Worm (Caenorhabditis elegans) whole organism, late embryonic: ENCODE data around the gene sqv-8.

Source experiments
- C38D4.7 ChIP-seq: fragments of 200-800 bp; sonication (Bioruptor generic); optimal IDR thresholded peaks from 2 replicates; lab custom pipeline; 2018; ENCODE audit warnings: mild to moderate bottlenecking, missing genetic modification characterization, moderate library complexity, missing compliant biosample characterization
- F13H6.1 ChIP-seq: sonication (generic microtip); optimal IDR thresholded peaks from 2 replicates; lab custom pipeline; 2016; ENCODE audit warnings: missing genetic modification characterization, missing compliant biosample characterization
- K02D7.2 ChIP-seq: sonication (generic microtip); optimal IDR thresholded peaks from 2 replicates; lab custom pipeline; 2017; ENCODE audit warnings: mild to moderate bottlenecking, missing genetic modification characterization, missing compliant biosample characterization
- Y22D7AL.16 ChIP-seq: sonication (generic microtip); optimal IDR thresholded peaks from 2 replicates; lab custom pipeline; 2016; ENCODE audit warnings: missing genetic modification characterization, missing compliant biosample characterization
- ceh-24 ChIP-seq: sonication (generic microtip); optimal IDR thresholded peaks from 2 replicates; lab custom pipeline; 2016; ENCODE audit warnings: mild to moderate bottlenecking, missing genetic modification characterization, missing compliant biosample characterization
- ceh-30 ChIP-seq: fragments of 150-350 bp; optimal IDR thresholded peaks from 2 replicates; lab custom pipeline; 2014; ENCODE audit warnings: missing biosample characterization, missing genetic modification characterization
- ceh-31 ChIP-seq: sonication (generic microtip); optimal IDR thresholded peaks from 2 replicates; lab custom pipeline; 2016; ENCODE audit warnings: missing genetic modification characterization, missing compliant biosample characterization
- ceh-6 ChIP-seq: fragments of 200-800 bp; sonication (Bioruptor generic); optimal IDR thresholded peaks from 2 replicates; lab custom pipeline; 2018; ENCODE audit warnings: mild to moderate bottlenecking, missing genetic modification characterization, missing compliant biosample characterization
- ceh-9 ChIP-seq: sonication (generic microtip); optimal IDR thresholded peaks from 2 replicates; lab custom pipeline; 2016; ENCODE audit warnings: mild to moderate bottlenecking, missing genetic modification characterization, inconsistent platforms, missing compliant biosample characterization
- dve-1 ChIP-seq: sonication (generic microtip); optimal IDR thresholded peaks from 2 replicates; lab custom pipeline; 2017; ENCODE audit warnings: antibody characterized with exemption, mild to moderate bottlenecking, missing genetic modification characterization, missing compliant biosample characterization
- elt-2 ChIP-seq: sonication (generic microtip); optimal IDR thresholded peaks from 2 replicates; lab custom pipeline; 2016; ENCODE audit warnings: missing genetic modification reagents, missing genetic modification characterization, missing compliant biosample characterization
- elt-4 ChIP-seq: sonication (generic microtip); optimal IDR thresholded peaks from 2 replicates; lab custom pipeline; 2016; ENCODE audit warnings: missing genetic modification characterization, missing compliant biosample characterization
- ets-4 ChIP-seq: sonication (generic microtip); optimal IDR thresholded peaks from 2 replicates; lab custom pipeline; 2016; ENCODE audit warnings: missing genetic modification characterization, missing compliant biosample characterization
- eyg-1 ChIP-seq: sonication (generic microtip); optimal IDR thresholded peaks from 2 replicates; lab custom pipeline; 2016; ENCODE audit warnings: missing genotype, missing genetic modification characterization, missing compliant biosample characterization
- fax-1 ChIP-seq: sonication (generic microtip); optimal IDR thresholded peaks from 2 replicates; lab custom pipeline; 2016; ENCODE audit warnings: missing genotype, missing genetic modification characterization, missing compliant biosample characterization
- fkh-10 ChIP-seq: fragments of 150-350 bp; optimal IDR thresholded peaks from 2 replicates; lab custom pipeline; 2014; ENCODE audit warnings: missing biosample characterization, missing genetic modification reagents, missing genetic modification characterization
- fkh-6 ChIP-seq: sonication (generic microtip); optimal IDR thresholded peaks from 2 replicates; lab custom pipeline; 2016; ENCODE audit warnings: missing genetic modification characterization, missing compliant biosample characterization
- gmeb-2 ChIP-seq: sonication (generic microtip); optimal IDR thresholded peaks from 2 replicates; lab custom pipeline; 2016; ENCODE audit warnings: missing genetic modification characterization, inconsistent platforms, missing compliant biosample characterization
- hlh-15 ChIP-seq: sonication (generic microtip); optimal IDR thresholded peaks from 2 replicates; lab custom pipeline; 2016; ENCODE audit warnings: missing genetic modification characterization, missing compliant biosample characterization
- hlh-30 ChIP-seq: sonication (generic microtip); optimal IDR thresholded peaks from 2 replicates; lab custom pipeline; 2017; ENCODE audit warnings: antibody characterized with exemption, missing genetic modification characterization, missing compliant biosample characterization; ENCODE audit not compliant: insufficient read depth
- hlh-6 ChIP-seq: sonication (generic microtip); optimal IDR thresholded peaks from 2 replicates; lab custom pipeline; 2016; ENCODE audit warnings: missing genotype, missing genetic modification characterization, missing compliant biosample characterization
- lim-6 ChIP-seq: sonication (generic microtip); optimal IDR thresholded peaks from 2 replicates; lab custom pipeline; 2016; ENCODE audit warnings: missing genetic modification characterization, missing compliant biosample characterization
- nfya-1 ChIP-seq: sonication (generic microtip); optimal IDR thresholded peaks from 2 replicates; lab custom pipeline; 2017; ENCODE audit warnings: missing genetic modification characterization, mild to moderate bottlenecking, missing compliant biosample characterization, antibody characterized with exemption, moderate library complexity
- nhr-232 ChIP-seq: sonication (generic microtip); optimal IDR thresholded peaks from 2 replicates; lab custom pipeline; 2016; ENCODE audit warnings: missing genetic modification characterization, missing compliant biosample characterization
- pat-9 ChIP-seq: fragments of 200-800 bp; sonication (Bioruptor generic); optimal IDR thresholded peaks from 2 replicates; lab custom pipeline; 2018; ENCODE audit warnings: mild to moderate bottlenecking, missing genetic modification characterization, moderate library complexity, missing compliant biosample characterization
- pqm-1 ChIP-seq: sonication (generic microtip); optimal IDR thresholded peaks from 2 replicates; lab custom pipeline; 2016; ENCODE audit warnings: missing genetic modification characterization, missing compliant biosample characterization
- rnt-1 ChIP-seq: sonication (generic microtip); optimal IDR thresholded peaks from 2 replicates; lab custom pipeline; 2016; ENCODE audit warnings: missing genetic modification characterization, missing compliant biosample characterization
- sdc-2 ChIP-seq: sonication (generic microtip); optimal IDR thresholded peaks from 2 replicates; lab custom pipeline; 2016; ENCODE audit warnings: missing genotype, missing genetic modification characterization, missing compliant biosample characterization
- sox-4 ChIP-seq: sonication (generic microtip); optimal IDR thresholded peaks from 2 replicates; lab custom pipeline; 2017; ENCODE audit warnings: mild to moderate bottlenecking, missing genetic modification characterization, inconsistent platforms, missing compliant biosample characterization
- tbx-7 ChIP-seq: sonication (generic microtip); optimal IDR thresholded peaks from 2 replicates; lab custom pipeline; 2016; ENCODE audit warnings: missing genotype, missing genetic modification characterization, missing compliant biosample characterization
- unc-86 ChIP-seq: sonication (generic microtip); optimal IDR thresholded peaks from 2 replicates; lab custom pipeline; 2016; ENCODE audit warnings: missing genetic modification characterization, missing compliant biosample characterization
- zip-5 ChIP-seq: sonication (generic microtip); optimal IDR thresholded peaks from 2 replicates; lab custom pipeline; 2016; ENCODE audit warnings: missing genetic modification characterization, missing compliant biosample characterization
- ztf-16 ChIP-seq: sonication (generic microtip); optimal IDR thresholded peaks from 2 replicates; lab custom pipeline; 2017; ENCODE audit warnings: missing genetic modification characterization, missing compliant biosample characterization

Gene sqv-8

DNA sequence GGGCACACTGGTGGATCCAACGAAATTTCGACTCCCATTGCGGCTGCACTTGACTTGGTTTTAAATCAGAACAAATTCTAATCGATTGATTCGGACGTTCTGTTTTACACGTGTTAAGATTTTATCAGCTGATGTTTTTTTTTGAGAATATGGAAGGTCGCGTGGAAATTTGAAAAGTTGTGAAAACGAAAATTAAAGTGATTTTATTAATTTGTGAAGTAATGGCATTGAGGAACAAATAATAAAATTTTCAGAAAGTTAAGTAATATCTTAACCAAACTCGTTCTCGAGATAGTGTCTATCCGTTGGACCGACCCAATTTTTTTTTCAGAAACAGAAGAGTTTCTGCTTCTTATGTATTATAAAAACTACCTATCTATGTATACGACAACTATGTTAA, 4.9 kb downstream of the sqv-8 start, which contains the start of gene ZK1307.4:
TSS of gene ZK1307.4 (minus strand) at position 101 of the 400 bp plus-strand sequence.
- TF ChIP-seq ceh-6 (GFP tag; lab: Kevin White, UChicago): no peak
- no peak for TF ChIP-seq tbx-7 (tag; lab: Kevin White, UChicago)
- no peak for TF ChIP-seq fkh-6 (tag; lab: Kevin White, UChicago)

DNA sequence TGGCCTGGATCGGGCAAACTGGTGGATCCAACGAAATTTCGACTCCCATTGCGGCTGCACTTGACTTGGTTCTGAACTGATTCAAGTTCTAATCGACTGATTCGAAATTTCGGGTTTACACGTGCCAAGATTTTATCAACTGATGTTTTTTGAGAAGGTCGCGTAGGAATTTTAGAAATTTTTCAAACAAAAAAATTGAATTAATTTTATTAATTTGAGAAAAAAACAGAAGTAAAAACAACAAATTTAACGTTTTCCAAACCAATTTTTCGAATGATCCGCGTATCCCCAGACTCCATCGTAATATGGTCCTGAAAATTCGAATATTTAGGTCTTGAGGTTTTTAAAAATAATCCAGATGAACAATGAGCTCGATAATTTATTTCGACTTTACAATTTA, 6.1 kb downstream of the sqv-8 start, which contains the start of gene ZK1307.3:
TSS of gene ZK1307.3 (minus strand) at position 101 of the 400 bp plus-strand sequence.
- TF ChIP-seq gmeb-2 (tag; lab: Kevin White, UChicago) (no peak), rnt-1 (tag; lab: Kevin White, UChicago) (no peak), ets-4 (tag; lab: Kevin White, UChicago) (no peak), ceh-31 (tag; lab: Kevin White, UChicago) (no peak), K02D7.2 (no peak), hlh-15 (tag; lab: Kevin White, UChicago) (no peak)

DNA sequence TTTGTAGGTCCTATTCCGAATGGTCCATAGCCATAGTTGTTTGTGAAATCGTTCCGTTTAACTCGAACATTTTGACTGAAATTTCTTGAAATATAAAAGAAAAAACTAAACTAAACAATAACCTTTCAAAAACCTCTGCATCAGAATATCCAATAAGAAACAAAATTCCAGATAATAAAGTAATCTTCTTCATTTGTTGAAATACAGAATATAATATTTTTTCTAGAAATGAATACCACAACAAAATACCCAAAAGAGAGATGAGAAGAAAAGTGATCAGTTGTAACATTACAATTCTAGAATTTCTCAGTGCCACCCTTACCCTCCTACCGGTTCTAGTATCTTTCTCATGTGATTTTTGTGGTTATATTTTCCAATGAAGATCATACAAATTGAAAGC, 6.9 kb downstream of the sqv-8 start, which contains the start of gene ZK1307.2:
TSS of gene ZK1307.2 (minus strand) at position 274 of the 400 bp plus-strand sequence.
- TF ChIP-seq dve-1 (no peak), eyg-1 (tag; lab: Kevin White, UChicago) (no peak), fax-1 (no peak), nfya-1 (tag; lab: Kevin White, UChicago) (no peak), gmeb-2 (tag; lab: Kevin White, UChicago) (no peak), C38D4.7 (GFP tag; lab: Kevin White, UChicago) (no peak), nhr-232 (no peak), hlh-30 (no peak), elt-2 (tag; lab: Kevin White, UChicago) (no peak), fkh-10 (GFP tag; lab: Kevin White, UChicago) (no peak), tbx-7 (tag; lab: Kevin White, UChicago) (no peak), fkh-6 (tag; lab: Kevin White, UChicago) (no peak), hlh-6 (tag; lab: Kevin White, UChicago) (no peak), elt-4 (tag; lab: Kevin White, UChicago) (no peak), ceh-9 (tag; lab: Kevin White, UChicago) (no peak)
- TF ChIP-seq, all 69 proteins: peak for 0

DNA sequence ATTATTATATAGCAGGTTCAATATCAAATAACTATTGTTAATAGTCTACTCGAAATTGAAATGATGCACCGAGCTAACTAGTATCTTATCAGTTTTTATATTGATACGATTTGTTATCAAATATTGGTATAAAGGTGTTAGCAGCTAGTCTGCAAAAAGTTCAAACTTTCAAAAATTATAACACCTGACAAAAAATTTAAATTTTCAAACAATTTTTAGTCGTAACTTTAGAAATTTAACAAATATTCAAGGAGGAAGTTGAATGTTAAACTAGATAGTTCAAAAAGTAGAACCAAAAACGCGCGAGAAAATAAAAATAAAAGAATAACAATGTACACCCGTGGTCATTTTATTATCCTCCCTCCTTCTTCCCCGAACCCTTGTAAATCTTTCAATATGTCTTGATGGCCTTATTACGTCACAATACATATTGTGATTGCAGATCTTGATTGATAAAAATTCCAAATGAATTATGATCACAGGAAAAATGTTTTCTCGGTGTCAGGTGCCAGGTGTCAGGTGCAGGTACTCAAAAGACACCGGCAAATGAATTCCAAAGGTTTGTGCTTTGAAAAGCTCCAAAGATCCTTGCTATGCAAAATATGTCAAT, 8.9 kb downstream of the sqv-8 start, which contains the start of gene ZK1307.1:
TSS of gene ZK1307.1 (minus strand) at position 51 of the 610 bp plus-strand sequence.
- TF ChIP-seq elt-2 (tag; lab: Kevin White, UChicago) (peak; percentile 29), pat-9 (tag; lab: Kevin White, UChicago) (no peak), nfya-1 (tag; lab: Kevin White, UChicago) (no peak), sdc-2 (tag; lab: Kevin White, UChicago) (no peak)

DNA sequence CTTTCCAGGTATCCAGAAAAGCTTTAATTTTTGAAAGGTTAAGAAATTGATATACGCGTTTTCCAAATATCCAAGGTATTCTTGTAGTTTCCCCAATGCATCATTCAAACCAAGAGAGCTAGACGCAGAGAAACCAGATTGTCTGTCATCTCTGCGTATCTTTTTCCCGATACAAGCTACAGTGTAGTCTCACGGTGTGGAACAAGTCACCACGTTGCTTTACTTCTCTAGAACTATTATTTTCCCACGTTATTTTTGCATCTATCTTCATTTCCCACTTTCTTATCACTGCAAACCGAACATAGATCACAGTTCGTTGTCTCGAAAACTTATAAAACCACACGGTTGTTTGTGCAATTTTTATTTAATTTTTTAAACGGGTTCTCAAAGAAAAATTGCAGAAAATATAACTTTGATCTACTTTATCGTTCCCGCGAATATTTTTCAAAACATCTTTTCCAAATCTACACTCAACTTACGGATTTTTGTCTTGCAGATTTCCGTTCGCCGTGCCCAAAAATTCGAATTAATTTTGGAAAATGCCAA, 9.5 kb downstream of the sqv-8 start, which contains the start of gene gstk-1:
TSS of gene gstk-1 (plus strand) at position 496 of the 546 bp plus-strand sequence.
- TF ChIP-seq elt-2 (tag; lab: Kevin White, UChicago) (peak; percentile 19), sdc-2 (tag; lab: Kevin White, UChicago) (no peak)

DNA sequence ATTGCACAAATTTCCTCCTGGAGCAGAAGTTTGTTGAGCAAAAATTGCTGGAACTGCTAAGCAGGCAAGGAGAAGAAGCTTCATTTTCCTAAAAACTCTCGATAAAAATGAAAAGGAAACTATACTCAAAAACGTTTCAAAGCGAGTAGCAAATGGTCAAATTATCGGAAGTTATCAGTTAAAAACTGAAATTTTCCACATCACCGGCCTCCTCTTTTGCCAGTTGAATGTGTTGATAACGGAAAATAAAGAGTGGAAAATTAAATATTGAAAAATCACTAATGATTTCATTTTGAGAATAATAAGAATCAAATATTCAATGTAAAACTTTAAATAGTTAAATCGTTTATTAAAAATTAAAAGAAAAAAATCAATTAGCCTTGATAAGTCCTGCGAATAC, 12.1 kb downstream of the sqv-8 start, which contains the start of gene ZK1320.2:
TSS of gene ZK1320.2 (minus strand) at position 88 of the 400 bp plus-strand sequence.
- TF ChIP-seq ztf-16 (tag; lab: Kevin White, UChicago): no peak
- TF ChIP-seq fax-1: no peak
- TF ChIP-seq sox-4 (tag; lab: Kevin White, UChicago): no peak
- no peak for TF ChIP-seq lim-6
- no peak for TF ChIP-seq unc-86 (tag; lab: Kevin White, UChicago)
- no peak for TF ChIP-seq hlh-15 (tag; lab: Kevin White, UChicago)
- no peak for TF ChIP-seq zip-5
- TF ChIP-seq ceh-30 (tag; lab: Kevin White, UChicago): no peak
- no peak for TF ChIP-seq dve-1
- no peak for TF ChIP-seq pqm-1
- TF ChIP-seq ceh-24 (tag; lab: Kevin White, UChicago): no peak
- no peak for TF ChIP-seq Y22D7AL.16 (tag; lab: Kevin White, UChicago)
- no peak for TF ChIP-seq ceh-31 (tag; lab: Kevin White, UChicago)
- no peak for TF ChIP-seq F13H6.1
- no peak for TF ChIP-seq hlh-6 (tag; lab: Kevin White, UChicago)
